Fruit fly (Drosophila melanogaster) whole organism, embryonic: ENCODE data around the gene CG15404.

Source experiments
- Atf3 ChIP-seq: fragments of 200-800 bp; sonication (Bioruptor generic); optimal IDR thresholded peaks from 3 replicates; lab custom pipeline; 2016; ENCODE audit warnings: missing biosample characterization, missing genetic modification characterization
- B-H2 ChIP-seq: fragments of 200-800 bp; sonication (Bioruptor generic); optimal IDR thresholded peaks from 2 replicates; lab custom pipeline; 2018; ENCODE audit warnings: missing biosample characterization, mild to moderate bottlenecking, missing genetic modification characterization
- CG10147 ChIP-seq: fragments of 200-800 bp; sonication (Bioruptor generic); optimal IDR thresholded peaks from 2 replicates; lab custom pipeline; 2019; ENCODE audit warnings: missing biosample characterization, mild to moderate bottlenecking, missing genetic modification characterization, moderate library complexity
- CG11085 ChIP-seq: fragments of 200-800 bp; sonication (Bioruptor generic); IDR thresholded peaks from 2 replicates; pipeline ENCODE4 v1.3.6; 2022; ENCODE audit warnings: missing biosample characterization, missing genetic modification characterization
- CG11247 ChIP-seq: fragments of 200-800 bp; sonication (Bioruptor generic); IDR thresholded peaks from 2 replicates; pipeline ENCODE4 v1.3.6; 2022; ENCODE audit warnings: missing biosample characterization, missing genetic modification characterization
- CG11696 ChIP-seq: fragments of 200-800 bp; sonication (Bioruptor generic); IDR thresholded peaks from 2 replicates; pipeline ENCODE4 v1.3.6; 2022; ENCODE audit warnings: missing biosample characterization, missing genetic modification characterization
- CG12391 ChIP-seq: fragments of 200-800 bp; sonication (Bioruptor generic); optimal IDR thresholded peaks from 3 replicates; lab custom pipeline; 2018; ENCODE audit warnings: missing biosample characterization, mild to moderate bottlenecking, missing genetic modification characterization, moderate library complexity
- CG17385 ChIP-seq: fragments of 200-800 bp; sonication (Bioruptor generic); optimal IDR thresholded peaks from 3 replicates; lab custom pipeline; 2018; ENCODE audit warnings: missing biosample characterization, mild to moderate bottlenecking, missing genetic modification characterization
- CG31388 ChIP-seq: fragments of 200-800 bp; sonication (Bioruptor generic); optimal IDR thresholded peaks from 2 replicates; lab custom pipeline; 2016; ENCODE audit warnings: missing biosample characterization, missing genetic modification characterization
- CG3281 ChIP-seq: fragments of 200-800 bp; sonication (Bioruptor generic); optimal IDR thresholded peaks from 3 replicates; lab custom pipeline; 2017; ENCODE audit warnings: missing biosample characterization, mild to moderate bottlenecking, missing genetic modification characterization
- CG5953 ChIP-seq: fragments of 200-800 bp; sonication (Bioruptor generic); IDR thresholded peaks from 2 replicates; pipeline ENCODE4 v1.3.6; 2022; ENCODE audit warnings: missing biosample characterization, missing genetic modification characterization
- CG6254 ChIP-seq: fragments of 200-800 bp; sonication (Bioruptor generic); optimal IDR thresholded peaks from 3 replicates; lab custom pipeline; 2017; ENCODE audit warnings: mild to moderate bottlenecking, missing biosample characterization, missing genetic modification reagents, missing genetic modification characterization
- CG6689 ChIP-seq: fragments of 200-800 bp; sonication (Bioruptor generic); IDR thresholded peaks from 2 replicates; pipeline ENCODE4 v1.3.6; 2022; ENCODE audit warnings: missing biosample characterization, missing genetic modification characterization
- CG6791 ChIP-seq: fragments of 200-800 bp; sonication (Bioruptor generic); IDR thresholded peaks from 3 replicates; pipeline ENCODE4 v1.3.6; 2022; ENCODE audit warnings: missing biosample characterization, missing genetic modification characterization; ENCODE audit not compliant: partially characterized antibody
- CG6854 ChIP-seq: fragments of 200-800 bp; sonication (Bioruptor generic); optimal IDR thresholded peaks from 3 replicates; lab custom pipeline; 2017; ENCODE audit warnings: missing biosample characterization, mild to moderate bottlenecking, missing genetic modification characterization
- CG7271 ChIP-seq: fragments of 200-800 bp; sonication (Bioruptor generic); optimal IDR thresholded peaks from 2 replicates; lab custom pipeline; 2018; ENCODE audit warnings: missing biosample characterization, mild to moderate bottlenecking, missing genetic modification characterization, moderate library complexity
- CG9932 ChIP-seq: fragments of 200-800 bp; sonication (Bioruptor generic); IDR thresholded peaks from 2 replicates; pipeline ENCODE4 v1.3.6; 2022; ENCODE audit warnings: missing biosample characterization, missing genetic modification characterization
- Camta ChIP-seq: fragments of 200-800 bp; sonication (Bioruptor generic); optimal IDR thresholded peaks from 2 replicates; lab custom pipeline; 2016; ENCODE audit warnings: missing biosample characterization, missing genetic modification characterization
- D ChIP-seq, 2 experiments: fragments of 200-800 bp in 1 of 2; fragments of >200 bp in 1 of 2; sonication (Bioruptor generic) in 1 of 2; optimal IDR thresholded peaks; 2 replicates in 1 of 2; 3 replicates in 1 of 2; lab custom pipeline; 2017; ENCODE audit warnings: mild to moderate bottlenecking in 1 of 2, missing biosample characterization in 1 of 2, missing genetic modification characterization in 1 of 2, missing genetic modification reagents in 1 of 2
- Dfd ChIP-seq, 2 experiments: fragments of >200 bp; optimal IDR thresholded peaks; 2 replicates each; lab custom pipeline; 2017; ENCODE audit warnings: missing biosample characterization in 2 of 2, missing genetic modification characterization in 2 of 2
- Doc3 ChIP-seq: fragments of 200-800 bp; sonication (Bioruptor generic); IDR thresholded peaks from 3 replicates; pipeline ENCODE4 v1.3.6; 2022; ENCODE audit warnings: missing biosample characterization, missing genetic modification characterization; ENCODE audit not compliant: partially characterized antibody
- Eip74EF ChIP-seq, 2 experiments: fragments of 200-800 bp in 1 of 2; fragments of >200 bp in 1 of 2; sonication (Bioruptor generic) in 1 of 2; optimal IDR thresholded peaks; 2 replicates each; lab custom pipeline; 2017 to 2019; ENCODE audit warnings: missing biosample characterization in 2 of 2, missing genetic modification characterization in 2 of 2, mild to moderate bottlenecking in 1 of 2, moderate library complexity in 1 of 2
- Elba2 ChIP-seq: fragments of 200-800 bp; sonication (Bioruptor generic); optimal IDR thresholded peaks from 3 replicates; lab custom pipeline; 2016; ENCODE audit warnings: missing biosample characterization, missing genetic modification characterization
- Gsc ChIP-seq: fragments of 200-800 bp; sonication (Bioruptor generic); IDR thresholded peaks from 2 replicates; pipeline ENCODE4 v1.3.6; 2022; ENCODE audit warnings: missing biosample characterization, missing genetic modification characterization
- HLH4C ChIP-seq: fragments of 200-800 bp; sonication (Bioruptor generic); IDR thresholded peaks from 3 replicates; pipeline ENCODE4 v1.3.6; 2022; ENCODE audit warnings: missing biosample characterization, missing genetic modification characterization; ENCODE audit not compliant: partially characterized antibody
- Mes4 ChIP-seq: fragments of 200-800 bp; sonication (Bioruptor generic); optimal IDR thresholded peaks from 2 replicates; lab custom pipeline; 2016; ENCODE audit warnings: missing biosample characterization, missing genetic modification characterization
- NC2β ChIP-seq: fragments of 200-800 bp; sonication (Bioruptor generic); optimal IDR thresholded peaks from 2 replicates; lab custom pipeline; 2016; ENCODE audit warnings: missing biosample characterization, missing genetic modification characterization
- Ptx1 ChIP-seq: fragments of 200-800 bp; sonication (Bioruptor generic); IDR thresholded peaks from 2 replicates; pipeline ENCODE4 v1.3.6; 2022; ENCODE audit warnings: missing biosample characterization, missing genetic modification characterization
- Scr ChIP-seq: fragments of 200-800 bp; sonication (Bioruptor generic); IDR thresholded peaks from 2 replicates; pipeline ENCODE4 v1.3.6; 2022; ENCODE audit warnings: missing biosample characterization, missing genetic modification characterization; ENCODE audit not compliant: partially characterized antibody
- Vsx1 ChIP-seq: fragments of 200-800 bp; sonication (Bioruptor generic); optimal IDR thresholded peaks from 2 replicates; lab custom pipeline; 2017; ENCODE audit warnings: missing biosample characterization, mild to moderate bottlenecking, missing genetic modification characterization, missing genetic modification reagents
- cato ChIP-seq: fragments of 200-800 bp; sonication (Bioruptor generic); optimal IDR thresholded peaks from 2 replicates; lab custom pipeline; 2016; ENCODE audit warnings: missing biosample characterization, missing genetic modification characterization, borderline replicate concordance
- crc ChIP-seq: fragments of 200-800 bp; sonication (Bioruptor generic); optimal IDR thresholded peaks from 2 replicates; lab custom pipeline; 2016; ENCODE audit warnings: missing biosample characterization, missing genetic modification characterization
- dati ChIP-seq: fragments of 200-800 bp; sonication (Bioruptor generic); IDR thresholded peaks from 2 replicates; pipeline ENCODE4 v1.3.6; 2022; ENCODE audit warnings: missing biosample characterization, missing genetic modification characterization
- ems ChIP-seq: fragments of 200-800 bp; sonication (Bioruptor generic); optimal IDR thresholded peaks from 3 replicates; lab custom pipeline; 2016; ENCODE audit warnings: missing biosample characterization, missing genetic modification characterization
- eve ChIP-seq, 2 experiments: fragments of >200 bp; optimal IDR thresholded peaks; 2 replicates each; lab custom pipeline; 2017; ENCODE audit warnings: missing biosample characterization in 2 of 2, missing genetic modification characterization in 2 of 2
- gfzf ChIP-seq: fragments of 200-800 bp; sonication (Bioruptor generic); optimal IDR thresholded peaks from 2 replicates; lab custom pipeline; 2016; ENCODE audit warnings: missing biosample characterization, mild to moderate bottlenecking, missing genetic modification characterization, moderate library complexity
- grn ChIP-seq: fragments of 200-800 bp; sonication (Bioruptor generic); optimal IDR thresholded peaks from 3 replicates; lab custom pipeline; 2017; ENCODE audit warnings: missing biosample characterization, missing genetic modification characterization
- h ChIP-seq: fragments of >200 bp; optimal IDR thresholded peaks from 2 replicates; lab custom pipeline; 2017
- hbn ChIP-seq: fragments of 200-800 bp; sonication (Bioruptor generic); IDR thresholded peaks from 2 replicates; pipeline ENCODE4 v1.3.6; 2022; ENCODE audit warnings: missing biosample characterization, missing genetic modification characterization; ENCODE audit not compliant: partially characterized antibody
- knrl ChIP-seq: fragments of 200-800 bp; sonication (Bioruptor generic); IDR thresholded peaks from 3 replicates; pipeline ENCODE4 v1.3.6; 2022; ENCODE audit warnings: missing biosample characterization, missing genetic modification characterization; ENCODE audit not compliant: partially characterized antibody
- lbe ChIP-seq: fragments of 200-800 bp; sonication (Bioruptor generic); optimal IDR thresholded peaks from 2 replicates; lab custom pipeline; 2016; ENCODE audit warnings: missing biosample characterization, mild to moderate bottlenecking, missing genetic modification characterization
- nerfin-1 ChIP-seq: fragments of 200-800 bp; sonication (Bioruptor generic); optimal IDR thresholded peaks from 3 replicates; lab custom pipeline; 2019; ENCODE audit warnings: missing biosample characterization, mild to moderate bottlenecking, missing genetic modification characterization, moderate library complexity
- rib ChIP-seq: fragments of 200-800 bp; sonication (Bioruptor generic); IDR thresholded peaks from 2 replicates; pipeline ENCODE4 v1.3.6; 2022; ENCODE audit warnings: missing biosample characterization, missing genetic modification characterization
- row ChIP-seq: fragments of 200-800 bp; sonication (Bioruptor generic); IDR thresholded peaks from 3 replicates; pipeline ENCODE4 v1.3.6; 2022; ENCODE audit warnings: missing biosample characterization, missing genetic modification characterization
- sens ChIP-seq: fragments of 200-800 bp; sonication (Bioruptor generic); peaks from one replicate; lab custom pipeline; 2016; ENCODE audit warnings: missing biosample characterization, missing genetic modification characterization
- ssp ChIP-seq: fragments of 200-800 bp; sonication (Bioruptor generic); IDR thresholded peaks from 2 replicates; pipeline ENCODE4 v1.3.6; 2022; ENCODE audit warnings: missing biosample characterization, missing genetic modification characterization
- unc-4 ChIP-seq: fragments of 200-800 bp; sonication (Bioruptor generic); IDR thresholded peaks from 2 replicates; pipeline ENCODE4 v1.3.6; 2022; ENCODE audit warnings: missing biosample characterization, missing genetic modification characterization; ENCODE audit not compliant: partially characterized antibody
- vnd ChIP-seq: fragments of 200-800 bp; sonication (Bioruptor generic); IDR thresholded peaks from 3 replicates; pipeline ENCODE4 v1.3.6; 2022; ENCODE audit warnings: missing biosample characterization, missing genetic modification characterization; ENCODE audit not compliant: partially characterized antibody

Gene CG15404

dm6 chr2L:3159144-3160000 is 14.4 kb upstream of the CG15404 start, which contains the start of the genes Mad and gkt (continued):
- 0 out of 3 replicates have a peak, but pooled peaks have one; percentile 28 for TF ChIP-seq Doc3
- TF ChIP-seq ems (GFP tag; lab: Kevin White, UChicago), result no peak
- no peak for TF ChIP-seq hbn (GFP tag; lab: Robert Waterston, UW)
- TF ChIP-seq Mes4 (GFP tag; lab: Kevin White, UChicago), result no peak
- no peak for TF ChIP-seq CG7271 (tag; lab: Kevin White, UChicago)
- TF ChIP-seq h (lab: Kevin White, UChicago), result no peak
- no peak for TF ChIP-seq CG6689 (GFP tag; lab: Robert Waterston, UW)
- TF ChIP-seq Elba2 (GFP tag; lab: Kevin White, UChicago), result peak; percentile 26
- no peak for TF ChIP-seq CG31388 (GFP tag; lab: Kevin White, UChicago)
- no peak for TF ChIP-seq Ptx1 (GFP tag; lab: Robert Waterston, UW)
- no peak for TF ChIP-seq D (optimal IDR thresholded peaks at IDR 0.05; lab: Kevin White, UChicago)
- no peak for TF ChIP-seq D (GFP tag; optimal IDR thresholded peaks at IDR 0.05; lab: Kevin White, UChicago)
- no peak for TF ChIP-seq nerfin-1 (tag; lab: Kevin White, UChicago)
- TF ChIP-seq Vsx1 (GFP tag; lab: Kevin White, UChicago), result no peak
- no peak for TF ChIP-seq CG6254
- TF ChIP-seq HLH4C (GFP tag; lab: Robert Waterston, UW), result peak; percentile 31; the same call in 1 of the 3 replicates
- no peak for TF ChIP-seq dati (GFP tag; lab: Robert Waterston, UW)
- peak; percentile 51 for TF ChIP-seq unc-4 (GFP tag; lab: Robert Waterston, UW)
- TF ChIP-seq CG11085 (GFP tag; lab: Robert Waterston, UW), result no peak
- no peak for TF ChIP-seq Gsc (GFP tag; lab: Robert Waterston, UW)
- peak; percentile 21; the same call in 2 of the 3 replicates for TF ChIP-seq vnd (GFP tag; lab: Robert Waterston, UW)
- peak in 1 of 2 experiments; percentile 75 for TF ChIP-seq eve (GFP tag; optimal IDR thresholded peaks at IDR 0.05; lab: Kevin White, UChicago)
- TF ChIP-seq Dfd (GFP tag; optimal IDR thresholded peaks at IDR 0.05; lab: Kevin White, UChicago), result no peak
- no peak for TF ChIP-seq Camta (GFP tag; lab: Kevin White, UChicago)
- no peak for TF ChIP-seq crc (GFP tag; lab: Kevin White, UChicago)
- no peak for TF ChIP-seq rib (GFP tag; lab: Robert Waterston, UW)
- TF ChIP-seq Atf3, result no peak
- peak; percentile 53 for TF ChIP-seq knrl
- TF ChIP-seq CG9932 (GFP tag; lab: Robert Waterston, UW), result peak; percentile 47; the same call in 1 of the 2 replicates
- TF ChIP-seq CG17385 (GFP tag; lab: Kevin White, UChicago), result peak; percentile 96
- peak; percentile 51; the same call in 2 of the 3 replicates for TF ChIP-seq CG6791
- TF ChIP-seq CG11247, result no peak
- TF ChIP-seq Scr (GFP tag; lab: Robert Waterston, UW), result peak; percentile 67
- no peak for TF ChIP-seq CG5953 (GFP tag; lab: Robert Waterston, UW)
- TF ChIP-seq grn (GFP tag; lab: Kevin White, UChicago), result no peak
- no peak for TF ChIP-seq CG12391 (tag; lab: Kevin White, UChicago)
- no peak for TF ChIP-seq Eip74EF (GFP tag; optimal IDR thresholded peaks at IDR 0.05; lab: Kevin White, UChicago)
- no peak for TF ChIP-seq CG11696 (GFP tag; lab: Robert Waterston, UW)
- peak; percentile 67 for TF ChIP-seq row
- no peak for TF ChIP-seq B-H2 (GFP tag; lab: Kevin White, UChicago)
- TF ChIP-seq ssp, result 0 out of 2 replicates have a peak, but pooled peaks have one; percentile 7
- no peak for TF ChIP-seq cato (GFP tag; lab: Kevin White, UChicago)
- no peak for TF ChIP-seq lbe (GFP tag; lab: Kevin White, UChicago)
- TF ChIP-seq gfzf, result peak; percentile 47
- TF ChIP-seq NC2β (GFP tag; lab: Kevin White, UChicago), result no peak
- TF ChIP-seq CG10147 (GFP tag; lab: Kevin White, UChicago), result peak; percentile 21
- TF ChIP-seq CG3281, result no peak
- no peak for TF ChIP-seq CG6854 (GFP tag; lab: Kevin White, UChicago)
- TF ChIP-seq sens (GFP tag; lab: Kevin White, UChicago), result peak; percentile 42
